Fruit fly (Drosophila melanogaster) whole organism, embryonic: ENCODE data around the gene ppk23.

Source experiments
- B-H2 ChIP-seq: fragments of 200-800 bp; sonication (Bioruptor generic); optimal IDR thresholded peaks from 2 replicates; lab custom pipeline; 2018; ENCODE audit warnings: missing biosample characterization, mild to moderate bottlenecking, missing genetic modification characterization
- CG10654 ChIP-seq: fragments of 200-800 bp; sonication (Bioruptor generic); optimal IDR thresholded peaks from 2 replicates; lab custom pipeline; 2016; ENCODE audit warnings: missing biosample characterization, missing genetic modification characterization
- CG11504 ChIP-seq: fragments of 200-800 bp; sonication (Bioruptor generic); optimal IDR thresholded peaks from 3 replicates; lab custom pipeline; 2019; ENCODE audit warnings: missing biosample characterization, mild to moderate bottlenecking, missing genetic modification characterization, moderate library complexity
- CG13296 ChIP-seq: fragments of 200-800 bp; sonication (Bioruptor generic); optimal IDR thresholded peaks from 3 replicates; lab custom pipeline; 2018; ENCODE audit warnings: missing biosample characterization, mild to moderate bottlenecking, missing genetic modification characterization
- CG13775 ChIP-seq: fragments of 200-800 bp; sonication (Bioruptor generic); optimal IDR thresholded peaks from 3 replicates; lab custom pipeline; 2017; ENCODE audit warnings: missing biosample characterization, mild to moderate bottlenecking, missing genetic modification characterization
- CG14965 ChIP-seq: fragments of 200-800 bp; sonication (Bioruptor generic); optimal IDR thresholded peaks from 2 replicates; lab custom pipeline; 2016; ENCODE audit warnings: missing biosample characterization, missing genetic modification characterization, borderline replicate concordance
- CG1529 ChIP-seq: fragments of 200-800 bp; sonication (Bioruptor generic); optimal IDR thresholded peaks from 3 replicates; lab custom pipeline; 2018; ENCODE audit warnings: missing biosample characterization, missing genetic modification characterization
- CG17361 ChIP-seq: fragments of 200-800 bp; sonication (Bioruptor generic); IDR thresholded peaks from 3 replicates; pipeline ENCODE4 v1.3.6; 2022; ENCODE audit warnings: missing biosample characterization, missing genetic modification characterization
- CG17568 ChIP-seq: fragments of 200-800 bp; sonication (Bioruptor generic); optimal IDR thresholded peaks from 2 replicates; lab custom pipeline; 2018; ENCODE audit warnings: missing biosample characterization, mild to moderate bottlenecking, missing genetic modification characterization, moderate library complexity
- CG2120 ChIP-seq: fragments of 200-800 bp; sonication (Bioruptor generic); optimal IDR thresholded peaks from 3 replicates; lab custom pipeline; 2016; ENCODE audit warnings: missing biosample characterization, missing genetic modification characterization
- CG2202 ChIP-seq: fragments of 200-800 bp; sonication (Bioruptor generic); optimal IDR thresholded peaks from 2 replicates; lab custom pipeline; 2018; ENCODE audit warnings: missing biosample characterization, mild to moderate bottlenecking, missing genetic modification characterization
- CG2875 ChIP-seq: fragments of 200-800 bp; sonication (Bioruptor generic); optimal IDR thresholded peaks from 2 replicates; lab custom pipeline; 2017; ENCODE audit warnings: missing biosample characterization, mild to moderate bottlenecking, missing genetic modification characterization, missing genetic modification reagents
- CG31441 ChIP-seq: fragments of 200-800 bp; sonication (Bioruptor generic); IDR thresholded peaks from 2 replicates; pipeline ENCODE4 v1.3.6; 2022; ENCODE audit warnings: missing biosample characterization, missing genetic modification characterization
- CG32532 ChIP-seq: fragments of 200-800 bp; sonication (Bioruptor generic); IDR thresholded peaks from 2 replicates; pipeline ENCODE4 v1.3.6; 2022; ENCODE audit warnings: missing biosample characterization, missing genetic modification characterization
- CG6765 ChIP-seq: fragments of 200-800 bp; sonication (Bioruptor generic); optimal IDR thresholded peaks from 3 replicates; lab custom pipeline; 2017; ENCODE audit warnings: missing biosample characterization, mild to moderate bottlenecking, missing genetic modification characterization
- CG7372 ChIP-seq: fragments of 200-800 bp; sonication (Bioruptor generic); IDR thresholded peaks from 2 replicates; pipeline ENCODE4 v1.3.6; 2022; ENCODE audit warnings: missing biosample characterization, missing genetic modification characterization
- CG8944 ChIP-seq: fragments of 200-800 bp; sonication (Bioruptor generic); optimal IDR thresholded peaks from 3 replicates; lab custom pipeline; 2016; ENCODE audit warnings: missing biosample characterization, missing genetic modification characterization
- CG9876 ChIP-seq: fragments of 200-800 bp; sonication (Bioruptor generic); optimal IDR thresholded peaks from 2 replicates; lab custom pipeline; 2016; ENCODE audit warnings: missing biosample characterization, missing genetic modification characterization
- Dip2 ChIP-seq: fragments of 200-800 bp; sonication (Bioruptor generic); IDR thresholded peaks from 2 replicates; pipeline ENCODE4 v1.3.6; 2022; ENCODE audit warnings: missing biosample characterization, missing genetic modification characterization
- Dip3 ChIP-seq: fragments of 200-800 bp; sonication (Bioruptor generic); optimal IDR thresholded peaks from 3 replicates; lab custom pipeline; 2016; ENCODE audit warnings: missing biosample characterization, missing genetic modification characterization
- Ets97D ChIP-seq: fragments of 200-800 bp; sonication (Bioruptor generic); optimal IDR thresholded peaks from 3 replicates; lab custom pipeline; 2016; ENCODE audit warnings: missing biosample characterization, missing genetic modification characterization
- Fer1 ChIP-seq: fragments of 200-800 bp; sonication (Bioruptor generic); optimal IDR thresholded peaks from 2 replicates; lab custom pipeline; 2017; ENCODE audit warnings: missing biosample characterization, mild to moderate bottlenecking, missing genetic modification characterization
- MBD-R2 ChIP-seq: fragments of 200-800 bp; sonication (Bioruptor generic); IDR thresholded peaks from 2 replicates; pipeline ENCODE4 v1.3.6; 2022; ENCODE audit warnings: missing biosample characterization, missing genetic modification characterization
- MESR4 ChIP-seq: fragments of 200-800 bp; sonication (Bioruptor generic); optimal IDR thresholded peaks from 2 replicates; lab custom pipeline; 2018; ENCODE audit warnings: missing biosample characterization, mild to moderate bottlenecking, missing genetic modification characterization, moderate library complexity
- NK7.1 ChIP-seq: fragments of 200-800 bp; sonication (Bioruptor generic); optimal IDR thresholded peaks from 3 replicates; lab custom pipeline; 2016; ENCODE audit warnings: missing biosample characterization, missing genetic modification characterization
- Oaz ChIP-seq: fragments of 200-800 bp; sonication (Bioruptor generic); IDR thresholded peaks from 2 replicates; pipeline ENCODE4 v1.3.6; 2022; ENCODE audit warnings: missing biosample characterization, missing genetic modification characterization
- Ravus ChIP-seq: fragments of 200-800 bp; sonication (Bioruptor generic); IDR thresholded peaks from 2 replicates; pipeline ENCODE4 v1.3.6; 2022; ENCODE audit warnings: missing biosample characterization, missing genetic modification characterization
- Side ChIP-seq: fragments of 200-800 bp; sonication (Bioruptor generic); optimal IDR thresholded peaks from 2 replicates; lab custom pipeline; 2016; ENCODE audit warnings: missing biosample characterization, missing genetic modification characterization
- Sry-δ ChIP-seq: fragments of 200-800 bp; sonication (Bioruptor generic); optimal IDR thresholded peaks from 2 replicates; lab custom pipeline; 2016; ENCODE audit warnings: missing biosample characterization, missing genetic modification characterization
- cad ChIP-seq: fragments of >200 bp; optimal IDR thresholded peaks from 2 replicates; lab custom pipeline; 2017; ENCODE audit warnings: missing biosample characterization, missing genetic modification characterization
- chinmo ChIP-seq: fragments of 200-800 bp; sonication (Bioruptor generic); IDR thresholded peaks from 4 replicates; pipeline ENCODE4 v1.3.6; 2022; ENCODE audit warnings: missing biosample characterization, missing genetic modification characterization; ENCODE audit not compliant: partially characterized antibody
- dmrt11E ChIP-seq: fragments of 200-800 bp; sonication (Bioruptor generic); optimal IDR thresholded peaks from 3 replicates; lab custom pipeline; 2018; ENCODE audit warnings: missing biosample characterization, mild to moderate bottlenecking, missing genetic modification characterization, moderate library complexity
- ftz-f1 ChIP-seq: fragments of 200-800 bp; sonication (Bioruptor generic); optimal IDR thresholded peaks from 2 replicates; lab custom pipeline; 2016; ENCODE audit warnings: missing biosample characterization, missing genetic modification characterization
- fu2 ChIP-seq: fragments of 200-800 bp; sonication (Bioruptor generic); optimal IDR thresholded peaks from 2 replicates; lab custom pipeline; 2016; ENCODE audit warnings: missing biosample characterization, missing genetic modification characterization
- gem ChIP-seq: fragments of 200-800 bp; sonication (Bioruptor generic); optimal IDR thresholded peaks from 2 replicates; lab custom pipeline; 2019; ENCODE audit warnings: missing biosample characterization, mild to moderate bottlenecking, missing genetic modification characterization, moderate library complexity
- grau ChIP-seq: fragments of 200-800 bp; optimal IDR thresholded peaks from 3 replicates; lab custom pipeline; 2019; ENCODE audit warnings: missing biosample characterization, mild to moderate bottlenecking, missing genetic modification characterization, moderate library complexity
- gsb-n ChIP-seq: fragments of 200-800 bp; sonication (Bioruptor generic); optimal IDR thresholded peaks from 3 replicates; lab custom pipeline; 2018; ENCODE audit warnings: missing biosample characterization, mild to moderate bottlenecking, missing genetic modification characterization
- h ChIP-seq: fragments of >200 bp; optimal IDR thresholded peaks from 2 replicates; lab custom pipeline; 2017
- jing ChIP-seq: fragments of 200-800 bp; sonication (Bioruptor generic); optimal IDR thresholded peaks from 2 replicates; lab custom pipeline; 2018; ENCODE audit warnings: missing biosample characterization, mild to moderate bottlenecking, missing genetic modification characterization
- knrl ChIP-seq: fragments of 200-800 bp; sonication (Bioruptor generic); IDR thresholded peaks from 3 replicates; pipeline ENCODE4 v1.3.6; 2022; ENCODE audit warnings: missing biosample characterization, missing genetic modification characterization; ENCODE audit not compliant: partially characterized antibody
- lab ChIP-seq: fragments of 200-800 bp; sonication (Bioruptor generic); optimal IDR thresholded peaks from 3 replicates; lab custom pipeline; 2017; ENCODE audit warnings: missing biosample characterization, missing genetic modification characterization, mild to moderate bottlenecking, moderate library complexity, missing genetic modification reagents
- mirr ChIP-seq: fragments of 200-800 bp; sonication (Bioruptor generic); optimal IDR thresholded peaks from 3 replicates; lab custom pipeline; 2018; ENCODE audit warnings: missing biosample characterization, mild to moderate bottlenecking, missing genetic modification characterization
- pnt ChIP-seq: fragments of 200-800 bp; sonication (Bioruptor generic); optimal IDR thresholded peaks from 3 replicates; lab custom pipeline; 2016; ENCODE audit warnings: missing biosample characterization, missing genetic modification characterization
- prd ChIP-seq, 3 experiments: fragments of >200 bp in 2 of 3; fragments of 200-800 bp in 1 of 3; sonication (Bioruptor generic) in 1 of 3; optimal IDR thresholded peaks in 2 of 3; IDR thresholded peaks in 1 of 3; 2 replicates in 2 of 3; 3 replicates in 1 of 3; pipeline versions ENCODE4 v1.3.6 to Lab custom; 2017 to 2022; ENCODE audit warnings: missing biosample characterization in 1 of 3, missing genetic modification characterization in 1 of 3
- salm ChIP-seq: fragments of 200-800 bp; sonication (Bioruptor generic); optimal IDR thresholded peaks from 2 replicates; lab custom pipeline; 2018; ENCODE audit warnings: missing biosample characterization, mild to moderate bottlenecking, missing genetic modification characterization
- sima ChIP-seq: fragments of 200-800 bp; sonication (Bioruptor generic); optimal IDR thresholded peaks from 2 replicates; lab custom pipeline; 2016; ENCODE audit warnings: missing biosample characterization, missing genetic modification characterization
- sqz ChIP-seq: fragments of 200-800 bp; sonication (Bioruptor generic); optimal IDR thresholded peaks from 3 replicates; lab custom pipeline; 2018; ENCODE audit warnings: missing biosample characterization, mild to moderate bottlenecking, missing genetic modification characterization
- tll ChIP-seq, 2 experiments: fragments of 200-800 bp in 1 of 2; fragments of >200 bp in 1 of 2; sonication (Bioruptor generic) in 1 of 2; optimal IDR thresholded peaks; 2 replicates each; lab custom pipeline; 2017 to 2019; ENCODE audit warnings: missing biosample characterization in 2 of 2, missing genetic modification characterization in 2 of 2, mild to moderate bottlenecking in 1 of 2, moderate library complexity in 1 of 2
- tx ChIP-seq: fragments of 200-800 bp; sonication (Bioruptor generic); optimal IDR thresholded peaks from 2 replicates; lab custom pipeline; 2016; ENCODE audit warnings: missing biosample characterization, missing genetic modification characterization
- vfl ChIP-seq: fragments of 200-800 bp; sonication (Bioruptor generic); optimal IDR thresholded peaks from 2 replicates; lab custom pipeline; 2016; ENCODE audit warnings: missing biosample characterization, missing genetic modification characterization
- zen ChIP-seq: fragments of 200-800 bp; sonication (Bioruptor generic); optimal IDR thresholded peaks from 3 replicates; lab custom pipeline; 2018; ENCODE audit warnings: missing biosample characterization, mild to moderate bottlenecking, missing genetic modification characterization, moderate library complexity

The ppk23 gene

DNA sequence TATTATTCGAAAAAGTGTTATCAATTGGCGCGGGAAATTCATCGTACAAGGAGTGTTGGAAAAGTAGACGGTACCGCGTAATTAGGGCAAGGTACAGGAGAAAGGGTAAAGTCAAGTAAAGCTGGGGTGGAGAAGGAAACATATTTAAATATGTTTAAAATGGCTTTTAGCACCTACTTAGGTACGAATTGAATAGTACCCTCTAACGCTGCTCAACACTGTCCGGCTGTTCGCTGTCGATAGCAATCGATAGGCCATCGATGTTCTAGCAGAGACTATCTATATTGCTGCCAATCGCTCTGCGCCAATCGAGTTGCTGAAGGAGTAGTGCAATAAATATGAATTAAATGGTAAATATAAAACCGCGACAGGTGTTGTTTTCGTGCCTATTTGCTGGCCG, 30.3 kb upstream of the ppk23 start, which contains the start of gene X11L (continued):
- TF ChIP-seq Ravus (no peak; the same call in 1 of the 2 replicates), CG17568 (no peak), CG14965 (GFP tag; lab: Kevin White, UChicago) (no peak), CG7372 (GFP tag; lab: Robert Waterston, UW) (peak; percentile 48; the same call in 1 of the 2 replicates), vfl (GFP tag; lab: Kevin White, UChicago) (peak; percentile 79), Fer1 (GFP tag; lab: Kevin White, UChicago) (peak; percentile 53), sqz (no peak), Oaz (GFP tag; lab: Robert Waterston, UW) (peak; percentile 10; the same call in 1 of the 2 replicates), MBD-R2 (GFP tag; lab: Robert Waterston, UW) (peak; percentile 83), lab (GFP tag; lab: Kevin White, UChicago) (no peak), Sry-δ (GFP tag; lab: Kevin White, UChicago) (peak; percentile 82), CG2120 (GFP tag; lab: Kevin White, UChicago) (peak; percentile 87), tll (GFP tag; optimal IDR thresholded peaks at IDR 0.05; lab: Kevin White, UChicago) (no peak), CG31441 (GFP tag; lab: Robert Waterston, UW) (no peak), mirr (no peak), cad (GFP tag; lab: Kevin White, UChicago) (no peak), CG2875 (no peak), fu2 (GFP tag; lab: Kevin White, UChicago) (peak; percentile 61), CG10654 (GFP tag; lab: Kevin White, UChicago) (peak; percentile 63), prd (optimal IDR thresholded peaks at IDR 0.05; lab: Kevin White, UChicago) (no peak), prd (GFP tag; IDR thresholded peaks at IDR 0.05; lab: Robert Waterston, UW) (peak; percentile 76), gsb-n (tag; lab: Kevin White, UChicago) (no peak), CG2202 (peak; percentile 30), pnt (GFP tag; lab: Kevin White, UChicago) (peak; percentile 66), dmrt11E (tag; lab: Kevin White, UChicago) (peak; percentile 49), Ets97D (GFP tag; lab: Kevin White, UChicago) (peak; percentile 82), CG32532 (GFP tag; lab: Robert Waterston, UW) (peak; percentile 69), jing (GFP tag; lab: Kevin White, UChicago) (peak; percentile 35), zen (peak; percentile 61), B-H2 (peak; percentile 35), CG1529 (GFP tag; lab: Kevin White, UChicago) (peak; percentile 1), Dip3 (GFP tag; lab: Kevin White, UChicago) (peak; percentile 74), MESR4 (GFP tag; lab: Kevin White, UChicago) (no peak), gem (tag; lab: Kevin White, UChicago) (no peak), CG8944 (GFP tag; lab: Kevin White, UChicago) (peak; percentile 68), CG13775 (GFP tag; lab: Kevin White, UChicago) (peak; percentile 57), CG11504 (tag; lab: Kevin White, UChicago) (no peak), ftz-f1 (GFP tag; lab: Kevin White, UChicago) (peak; percentile 30), sima (GFP tag; lab: Kevin White, UChicago) (no peak), chinmo (GFP tag; lab: Robert Waterston, UW) (peak; percentile 84; the same call in 3 of the 4 replicates), NK7.1 (GFP tag; lab: Kevin White, UChicago) (peak; percentile 31), CG6765 (GFP tag; lab: Kevin White, UChicago) (no peak), Side (GFP tag; lab: Kevin White, UChicago) (peak; percentile 56), CG17361 (GFP tag; lab: Robert Waterston, UW) (no peak), h (lab: Kevin White, UChicago) (no peak), salm (tag; lab: Kevin White, UChicago) (no peak), CG9876 (GFP tag; lab: Kevin White, UChicago) (peak; percentile 53), grau (peak; percentile 61), tx (GFP tag; lab: Kevin White, UChicago) (peak; percentile 70), knrl (GFP tag; lab: Robert Waterston, UW) (peak; percentile 88), Dip2 (GFP tag; lab: Robert Waterston, UW) (no peak), CG13296 (no peak)
